Worm (Caenorhabditis elegans) whole organism, midembryonic: ENCODE results near the gene soc-2.

ENCODE experiments used
- T22C8.4 ChIP-seq: fragments of 200-800 bp; sonication (Bioruptor generic); IDR thresholded peaks from 2 replicates; pipeline ENCODE4 v1.3.6; 2022; ENCODE audit warnings: missing genetic modification characterization, missing compliant biosample characterization
- cog-1 ChIP-seq: sonication (generic microtip); optimal IDR thresholded peaks from 2 replicates; lab custom pipeline; 2016; ENCODE audit warnings: missing genetic modification characterization, missing compliant biosample characterization
- flt-1 ChIP-seq: fragments of 200-800 bp; sonication (Bioruptor generic); IDR thresholded peaks from 2 replicates; pipeline ENCODE4 v1.3.6; 2022; ENCODE audit warnings: missing genetic modification characterization, missing compliant biosample characterization
- klf-2 ChIP-seq: fragments of 200-800 bp; sonication (Bioruptor generic); conservative IDR thresholded peaks from 2 replicates; pipeline ENCODE4 v1.3.6; 2022; ENCODE audit warnings: missing genetic modification reagents, missing genetic modification characterization, missing compliant biosample characterization
- med-1 ChIP-seq: sonication (generic microtip); optimal IDR thresholded peaks from 2 replicates; lab custom pipeline; 2017; ENCODE audit warnings: missing genetic modification characterization, mild to moderate bottlenecking, missing compliant biosample characterization, antibody characterized with exemption, missing genetic modification reagents; ENCODE audit not compliant: insufficient read depth
- ref-1 ChIP-seq: fragments of 200-800 bp; sonication (Bioruptor generic); conservative IDR thresholded peaks from 2 replicates; pipeline ENCODE4 v1.3.6; 2022; ENCODE audit warnings: missing genetic modification reagents, missing genetic modification characterization, missing compliant biosample characterization
- tab-1 ChIP-seq: fragments of 200-800 bp; sonication (Bioruptor generic); IDR thresholded peaks from 2 replicates; pipeline ENCODE4 v1.3.6; 2022; ENCODE audit warnings: missing genetic modification characterization, missing compliant biosample characterization
- ztf-23 ChIP-seq: fragments of 200-800 bp; sonication (Bioruptor generic); IDR thresholded peaks from 2 replicates; pipeline ENCODE4 v1.3.6; 2022; ENCODE audit warnings: missing genetic modification reagents, missing genetic modification characterization, missing compliant biosample characterization
- ztf-29 ChIP-seq: fragments of 200-800 bp; sonication (Bioruptor generic); IDR thresholded peaks from 2 replicates; pipeline ENCODE4 v1.3.6; 2022; ENCODE audit warnings: missing genetic modification reagents, missing genetic modification characterization, missing compliant biosample characterization

ce11 chrIV:5169335-5169734, 17.0 kb upstream of the soc-2 start:
- no peak for TF ChIP-seq T22C8.4
- no peak for TF ChIP-seq med-1
- no peak for TF ChIP-seq flt-1
- no peak for TF ChIP-seq klf-2 (GFP tag; lab: Robert Waterston, UW)
- no peak for TF ChIP-seq ref-1
- TF ChIP-seq tab-1: no peak
- TF ChIP-seq cog-1: peak; percentile 48
- TF ChIP-seq ztf-29: no peak
- TF ChIP-seq ztf-23 (GFP tag; lab: Robert Waterston, UW): no peak
